Worm (Caenorhabditis elegans) whole organism, L1 larva: ENCODE data around the gene srh-229.

ENCODE experiments used
- C34B4.2 ChIP-seq: sonication (generic microtip); optimal IDR thresholded peaks from 2 replicates; lab custom pipeline; 2017; ENCODE audit warnings: mild to moderate bottlenecking, missing genetic modification characterization, missing compliant biosample characterization
- F16B12.6 ChIP-seq: fragments of 150-350 bp; optimal IDR thresholded peaks from 2 replicates; lab custom pipeline; 2014; ENCODE audit warnings: missing biosample characterization, missing genetic modification characterization
- alr-1 ChIP-seq: fragments of 200-800 bp; sonication (Bioruptor generic); optimal IDR thresholded peaks from 2 replicates; lab custom pipeline; 2018; ENCODE audit warnings: borderline replicate concordance, mild to moderate bottlenecking, missing genetic modification characterization, missing compliant biosample characterization
- ama-1 ChIP-seq: fragments of 150-350 bp; optimal IDR thresholded peaks from 2 replicates; lab custom pipeline; 2014
- blmp-1 ChIP-seq: fragments of 150-350 bp; optimal IDR thresholded peaks from 2 replicates; lab custom pipeline; 2014; ENCODE audit warnings: missing biosample characterization, missing genetic modification characterization
- ceh-82 ChIP-seq, 3 experiments: fragments of 150-350 bp in 1 of 3; sonication (generic microtip) in 2 of 3; optimal IDR thresholded peaks; 2 replicates each; lab custom pipeline; 2014 to 2017; ENCODE audit warnings: missing biosample characterization in 3 of 3, missing genetic modification characterization in 3 of 3
- ceh-88 ChIP-seq: fragments of 200-800 bp; sonication (Bioruptor generic); IDR thresholded peaks from 2 replicates; pipeline ENCODE4 v1.3.6; 2022; ENCODE audit warnings: missing genetic modification characterization, missing compliant biosample characterization
- efl-1 ChIP-seq, 4 experiments: fragments of 150-350 bp; optimal IDR thresholded peaks in 3 of 4; peaks in 1 of 4; 1 replicate in 1 of 4; 2 replicates in 3 of 4; lab custom pipeline; 2014; ENCODE audit warnings: missing biosample characterization in 2 of 4, missing genetic modification characterization in 2 of 4, missing genetic modification reagents in 2 of 4
- elt-2 ChIP-seq: sonication (generic microtip); optimal IDR thresholded peaks from 2 replicates; lab custom pipeline; 2016; ENCODE audit warnings: missing genetic modification characterization, mild to moderate bottlenecking, inconsistent platforms, missing compliant biosample characterization, missing genetic modification reagents
- elt-3 ChIP-seq, 6 experiments: fragments of 150-350 bp in 1 of 6; sonication (generic microtip); optimal IDR thresholded peaks; 2 replicates each; lab custom pipeline; 2017 to 2018; ENCODE audit warnings: missing biosample characterization in 6 of 6, missing genetic modification characterization in 6 of 6, inconsistent platforms in 1 of 6
- ets-5 ChIP-seq: fragments of 200-800 bp; sonication (Bioruptor generic); IDR thresholded peaks from 2 replicates; pipeline ENCODE4 v1.3.6; 2022; ENCODE audit warnings: missing genetic modification characterization, missing compliant biosample characterization
- fkh-10 ChIP-seq: sonication (generic microtip); optimal IDR thresholded peaks from 2 replicates; lab custom pipeline; 2017; ENCODE audit warnings: missing biosample characterization, missing genetic modification reagents, missing genetic modification characterization
- fkh-4 ChIP-seq: sonication (generic microtip); optimal IDR thresholded peaks from 2 replicates; lab custom pipeline; 2016; ENCODE audit warnings: missing compliant biosample characterization, missing genetic modification characterization, borderline replicate concordance
- hlh-17 ChIP-seq: fragments of 200-800 bp; sonication (Bioruptor generic); optimal IDR thresholded peaks from 2 replicates; lab custom pipeline; 2018; ENCODE audit warnings: missing genetic modification characterization, mild to moderate bottlenecking, missing compliant biosample characterization, moderate library complexity, borderline replicate concordance
- hlh-4 ChIP-seq: sonication (generic microtip); optimal IDR thresholded peaks from 2 replicates; lab custom pipeline; 2016; ENCODE audit warnings: mild to moderate bottlenecking, missing genetic modification characterization, missing compliant biosample characterization
- irx-1 ChIP-seq: sonication (generic microtip); optimal IDR thresholded peaks from 2 replicates; lab custom pipeline; 2016; ENCODE audit warnings: missing genetic modification characterization, missing compliant biosample characterization
- mab-9 ChIP-seq: fragments of 200-800 bp; sonication (Bioruptor generic); IDR thresholded peaks from 2 replicates; pipeline ENCODE4 v1.3.6; 2022; ENCODE audit warnings: missing genetic modification reagents, missing genetic modification characterization, missing compliant biosample characterization
- nhr-11 ChIP-seq: fragments of 150-350 bp; optimal IDR thresholded peaks from 2 replicates; lab custom pipeline; 2014; ENCODE audit warnings: missing biosample characterization, missing genetic modification characterization
- nhr-12 ChIP-seq: sonication (generic microtip); optimal IDR thresholded peaks from 2 replicates; lab custom pipeline; 2017; ENCODE audit warnings: missing biosample characterization, missing genetic modification characterization
- nhr-237 ChIP-seq: fragments of 150-350 bp; optimal IDR thresholded peaks from 2 replicates; lab custom pipeline; 2014; ENCODE audit warnings: missing biosample characterization, missing genetic modification characterization
- nhr-28 ChIP-seq: fragments of 150-350 bp; optimal IDR thresholded peaks from 2 replicates; lab custom pipeline; 2014; ENCODE audit warnings: missing biosample characterization, missing genetic modification characterization
- nhr-47 ChIP-seq: sonication (generic microtip); optimal IDR thresholded peaks from 2 replicates; lab custom pipeline; 2016; ENCODE audit warnings: mild to moderate bottlenecking, missing genetic modification characterization, moderate library complexity, missing compliant biosample characterization
- nhr-71 ChIP-seq: sonication (generic microtip); optimal IDR thresholded peaks from 2 replicates; lab custom pipeline; 2016; ENCODE audit warnings: mild to moderate bottlenecking, missing genetic modification characterization, moderate library complexity, missing compliant biosample characterization
- nhr-76 ChIP-seq: sonication (generic microtip); optimal IDR thresholded peaks from 2 replicates; lab custom pipeline; 2017; ENCODE audit warnings: missing biosample characterization, missing genetic modification characterization
- nhr-77 ChIP-seq: fragments of 150-350 bp; optimal IDR thresholded peaks from 2 replicates; lab custom pipeline; 2014; ENCODE audit warnings: missing biosample characterization, missing genetic modification characterization
- nhr-85 ChIP-seq: sonication (generic microtip); peaks from one replicate; lab custom pipeline; 2016; ENCODE audit warnings: missing genetic modification characterization, inconsistent platforms, missing compliant biosample characterization
- rnt-1 ChIP-seq: sonication (generic microtip); optimal IDR thresholded peaks from 2 replicates; lab custom pipeline; 2016; ENCODE audit warnings: mild to moderate bottlenecking, missing genetic modification characterization, moderate library complexity, missing compliant biosample characterization
- snu-23 ChIP-seq: sonication (generic microtip); optimal IDR thresholded peaks from 2 replicates; lab custom pipeline; 2016; ENCODE audit warnings: missing genetic modification characterization, missing compliant biosample characterization
- sptf-1 ChIP-seq: fragments of 150-350 bp; optimal IDR thresholded peaks from 2 replicates; lab custom pipeline; 2014; ENCODE audit warnings: missing biosample characterization, missing genetic modification characterization
- sup-37 ChIP-seq: fragments of 200-800 bp; sonication (Bioruptor generic); optimal IDR thresholded peaks from 2 replicates; lab custom pipeline; 2018; ENCODE audit warnings: mild to moderate bottlenecking, missing genetic modification characterization, missing compliant biosample characterization
- tbx-2 ChIP-seq: sonication (generic microtip); optimal IDR thresholded peaks from 2 replicates; lab custom pipeline; 2016; ENCODE audit warnings: missing genetic modification characterization, missing compliant biosample characterization
- tlp-1 ChIP-seq: fragments of 150-350 bp; optimal IDR thresholded peaks from 2 replicates; lab custom pipeline; 2014; ENCODE audit warnings: missing biosample characterization, missing genetic modification characterization
- unc-62 ChIP-seq: fragments of 150-350 bp; optimal IDR thresholded peaks from 2 replicates; lab custom pipeline; 2014; ENCODE audit warnings: missing biosample characterization, missing genetic modification reagents, missing genetic modification characterization
- unc-98 ChIP-seq: fragments of 200-800 bp; sonication (Bioruptor generic); IDR thresholded peaks from 2 replicates; pipeline ENCODE4 v1.3.6; 2022; ENCODE audit warnings: missing genetic modification characterization, missing compliant biosample characterization
- vab-15 ChIP-seq: sonication (generic microtip); optimal IDR thresholded peaks from 2 replicates; lab custom pipeline; 2017; ENCODE audit warnings: missing genotype, mild to moderate bottlenecking, missing genetic modification characterization, missing compliant biosample characterization
- ztf-11 ChIP-seq, 2 experiments: sonication (generic microtip); optimal IDR thresholded peaks; 2 replicates each; lab custom pipeline; 2016 to 2017; ENCODE audit warnings: missing genetic modification characterization in 2 of 2, missing biosample characterization in 1 of 2, missing compliant biosample characterization in 1 of 2
- ztf-4 ChIP-seq: fragments of 150-350 bp; optimal IDR thresholded peaks from 2 replicates; lab custom pipeline; 2014; ENCODE audit warnings: missing biosample characterization, missing genetic modification characterization

srh-229 gene

DNA sequence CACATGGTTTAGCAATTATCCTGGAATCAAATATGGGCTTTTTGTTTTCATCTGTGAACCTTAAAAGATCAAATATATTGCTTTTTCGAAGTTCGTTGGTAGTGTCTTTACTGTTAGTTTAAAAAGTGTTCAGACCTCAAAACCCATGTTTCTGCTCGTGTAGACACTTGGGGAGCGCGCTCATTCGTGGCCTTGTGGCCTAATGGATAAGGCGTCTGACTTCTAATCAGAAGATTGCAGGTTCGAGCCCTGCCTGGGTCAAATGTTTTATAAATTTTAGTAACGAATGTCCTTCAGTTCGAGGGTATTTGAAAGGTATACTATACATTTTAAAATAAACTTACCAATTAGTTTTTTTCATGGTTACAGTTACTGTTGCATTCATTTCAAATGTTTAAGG lies 2.0 kb upstream of the srh-229 start (continued):
- TF ChIP-seq efl-1 (optimal IDR thresholded peaks at IDR 0.05; lab: Kevin White, UChicago) (peak in 1 of 2 experiments; percentile 13), efl-1 (GFP tag; optimal IDR thresholded peaks at IDR 0.05 in 1 of 2; lab: Kevin White, UChicago) (peak in 1 of 2 experiments; percentile 50), snu-23 (GFP tag; lab: Kevin White, UChicago) (peak; percentile 47), fkh-10 (no peak)

DNA sequence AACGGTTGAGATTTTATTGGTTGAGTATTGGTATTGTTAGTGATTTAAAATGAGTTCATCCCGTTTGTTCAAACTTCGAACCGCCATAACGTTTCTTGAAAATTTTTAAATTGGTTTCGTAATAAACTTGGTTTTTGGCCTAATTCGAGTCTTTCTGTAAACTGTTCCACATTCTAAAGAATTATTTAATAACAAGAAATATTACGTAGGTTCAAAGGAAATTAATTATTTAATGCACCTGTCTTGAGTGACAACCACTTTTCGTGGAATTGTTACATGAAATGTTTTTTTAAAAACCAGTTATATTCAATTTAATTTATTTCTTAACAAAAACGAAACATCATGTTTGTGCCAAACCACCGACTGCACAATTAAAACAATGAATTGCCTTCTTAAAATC lies 3.0 kb downstream of the srh-229 start:
- TF ChIP-seq nhr-71 (tag; lab: Kevin White, UChicago) (peak; percentile 40), hlh-17 (GFP tag; lab: Kevin White, UChicago) (no peak), hlh-4 (tag; lab: Kevin White, UChicago) (peak; percentile 96), nhr-47 (peak; percentile 25), mab-9 (GFP tag; lab: Robert Waterston, UW) (no peak)

DNA sequence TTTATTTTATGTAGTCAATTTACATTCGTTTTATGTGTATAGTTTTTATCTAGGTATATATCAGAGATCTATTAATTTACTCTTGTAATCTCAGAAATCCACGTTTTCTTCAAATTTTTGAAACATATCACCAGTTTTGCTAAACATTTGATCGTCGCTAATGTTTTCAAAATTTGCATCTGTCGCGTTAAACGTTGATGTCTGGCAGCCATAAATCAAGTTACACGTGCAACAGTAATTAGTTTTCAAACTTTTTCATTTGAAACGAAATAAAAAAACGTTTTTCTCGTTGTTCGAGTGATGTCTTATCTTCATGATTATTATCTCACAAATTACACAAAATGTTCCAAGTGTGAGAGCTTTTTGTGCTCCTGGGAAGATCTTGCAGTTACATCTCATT lies 6.7 kb downstream of the srh-229 start, which contains the start of gene srh-79:
TSS of gene srh-79 (plus strand) at position 301 of the 400 bp plus-strand sequence.
- TF ChIP-seq sptf-1 (tag; lab: Kevin White, UChicago): no peak
- TF ChIP-seq ztf-11 (tag; optimal IDR thresholded peaks at IDR 0.05; lab: Kevin White, UChicago): no peak
- no peak for TF ChIP-seq nhr-11 (tag; lab: Kevin White, UChicago)
- no peak for TF ChIP-seq alr-1 (tag; lab: Kevin White, UChicago)
- TF ChIP-seq nhr-77 (tag; lab: Kevin White, UChicago): no peak
- TF ChIP-seq ama-1: no peak
- TF ChIP-seq F16B12.6: no peak
- TF ChIP-seq fkh-10: no peak
- TF ChIP-seq nhr-76: no peak
- TF ChIP-seq nhr-237: no peak
- TF ChIP-seq unc-98 (GFP tag; lab: Robert Waterston, UW): no peak
- no peak for TF ChIP-seq ceh-82 (tag; optimal IDR thresholded peaks at IDR 0.05; lab: Kevin White, UChicago)
- no peak for TF ChIP-seq unc-62 (GFP tag; lab: Kevin White, UChicago)
- TF ChIP-seq tlp-1 (tag; lab: Kevin White, UChicago): no peak
- TF ChIP-seq ztf-4 (tag; lab: Kevin White, UChicago): no peak

DNA sequence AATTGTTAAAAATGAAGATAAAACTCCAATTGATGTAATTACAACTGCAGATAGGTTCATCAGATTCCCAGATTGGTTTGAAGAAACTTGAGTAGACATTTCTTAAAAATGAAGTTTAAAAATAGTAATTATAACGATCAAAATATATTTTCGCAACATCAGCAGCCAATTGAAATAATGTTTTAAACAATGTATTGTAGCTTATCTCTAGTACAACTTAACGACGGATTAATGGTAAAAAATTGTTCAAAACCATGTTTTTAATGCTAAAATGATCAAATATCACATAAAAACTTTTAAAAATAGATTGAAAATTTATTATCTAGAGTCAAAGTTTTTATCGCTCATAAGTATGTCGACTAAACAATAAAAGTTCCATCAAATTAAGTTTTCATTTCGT lies 9.0 kb downstream of the srh-229 start, which contains the start of gene srbc-11:
TSS of gene srbc-11 (minus strand) at position 101 of the 400 bp plus-strand sequence.
- TF ChIP-seq ama-1: no peak
- TF ChIP-seq vab-15 (tag; lab: Kevin White, UChicago): no peak
- TF ChIP-seq C34B4.2 (tag; lab: Kevin White, UChicago): no peak

DNA sequence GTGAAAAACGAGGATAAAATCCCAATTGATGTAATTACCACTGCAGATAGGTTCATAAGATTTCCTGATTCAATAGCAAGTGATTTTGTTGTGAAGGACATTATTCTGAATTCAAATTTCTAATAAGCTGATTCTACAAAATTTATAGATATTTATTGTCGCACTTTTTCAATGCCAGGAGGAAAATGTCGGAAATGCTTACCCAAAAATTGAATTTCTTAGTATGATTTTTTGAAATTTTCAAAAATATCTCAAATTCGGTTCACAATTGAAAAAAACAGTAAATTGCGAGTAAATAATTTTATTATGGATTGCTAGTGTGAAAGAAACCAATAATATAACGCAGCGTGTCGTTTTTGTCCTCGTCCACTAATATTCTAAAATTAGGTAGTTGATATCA lies 11.2 kb downstream of the srh-229 start, which contains the start of gene srbc-10:
TSS of gene srbc-10 (minus strand) at position 101 of the 400 bp plus-strand sequence.
- TF ChIP-seq elt-2 (tag; lab: Kevin White, UChicago): no peak
- TF ChIP-seq efl-1 (optimal IDR thresholded peaks at IDR 0.05; lab: Kevin White, UChicago): no peak
- peak in 1 of 2 experiments; percentile 55 for TF ChIP-seq efl-1 (GFP tag; optimal IDR thresholded peaks at IDR 0.05 in 1 of 2; lab: Kevin White, UChicago)

DNA sequence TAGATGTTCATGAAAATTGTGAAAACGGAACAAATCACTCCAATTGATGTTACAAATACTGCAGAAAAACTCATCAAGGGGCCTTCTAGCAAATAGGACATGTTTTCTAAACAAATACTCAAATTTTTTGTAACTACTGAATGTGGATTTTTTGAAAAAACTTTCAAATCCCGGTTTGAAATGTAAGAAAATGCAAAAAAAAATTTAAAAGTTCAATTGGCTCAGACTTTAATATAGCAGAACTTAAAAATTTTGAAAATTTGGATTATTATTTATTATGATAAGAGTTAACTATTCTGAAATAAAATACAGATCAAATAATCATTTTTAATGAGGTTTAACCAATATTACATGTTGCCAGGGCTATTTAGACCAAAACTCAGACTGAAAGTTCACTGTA lies 13.8 kb downstream of the srh-229 start, which contains the start of gene srbc-9:
TSS of gene srbc-9 (minus strand) at position 101 of the 400 bp plus-strand sequence.
- TF ChIP-seq irx-1 (tag; lab: Kevin White, UChicago) (no peak), rnt-1 (tag; lab: Kevin White, UChicago) (no peak)

DNA sequence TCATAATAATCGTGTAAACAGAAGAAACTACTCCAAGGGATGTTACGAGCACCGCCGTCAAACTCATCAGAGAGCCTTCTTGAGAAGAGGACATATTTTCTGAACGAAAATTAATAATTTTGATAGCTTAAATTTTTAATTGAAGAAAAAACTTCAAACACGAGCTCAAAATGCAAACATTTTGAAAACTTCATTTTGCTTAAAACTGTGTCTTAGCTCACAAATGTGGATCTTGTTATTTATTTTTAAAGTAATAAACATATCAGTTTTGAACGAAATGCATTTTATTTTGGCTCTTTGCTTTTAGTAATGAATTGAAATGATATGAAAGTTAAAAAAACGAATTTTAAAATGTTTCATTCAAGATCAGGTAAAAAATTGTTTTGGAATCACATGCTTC lies 16.7 kb downstream of the srh-229 start, which contains the start of gene srbc-7:
TSS of gene srbc-7 (minus strand) at position 101 of the 400 bp plus-strand sequence.
- TF ChIP-seq nhr-77 (tag; lab: Kevin White, UChicago) (no peak), nhr-12 (tag; lab: Kevin White, UChicago) (no peak), rnt-1 (tag; lab: Kevin White, UChicago) (no peak), ama-1 (no peak), ets-5 (GFP tag; lab: Robert Waterston, UW) (no peak), ceh-88 (GFP tag; lab: Robert Waterston, UW) (no peak), elt-3 (tag; optimal IDR thresholded peaks at IDR 0.05; lab: Kevin White, UChicago) (no peak), C34B4.2 (tag; lab: Kevin White, UChicago) (no peak), ztf-4 (tag; lab: Kevin White, UChicago) (no peak), blmp-1 (tag; lab: Kevin White, UChicago) (no peak), nhr-76 (no peak), nhr-85 (no peak), efl-1 (optimal IDR thresholded peaks at IDR 0.05; lab: Kevin White, UChicago) (no peak), efl-1 (GFP tag; optimal IDR thresholded peaks at IDR 0.05 in 1 of 2; lab: Kevin White, UChicago) (no peak), tbx-2 (tag; lab: Kevin White, UChicago) (no peak), sup-37 (GFP tag; lab: Kevin White, UChicago) (no peak), nhr-28 (tag; lab: Kevin White, UChicago) (no peak), fkh-4 (tag; lab: Kevin White, UChicago) (no peak)
